Worm (Caenorhabditis elegans): Measurements from ENCODE around the gene ipla-2.

DNA sequence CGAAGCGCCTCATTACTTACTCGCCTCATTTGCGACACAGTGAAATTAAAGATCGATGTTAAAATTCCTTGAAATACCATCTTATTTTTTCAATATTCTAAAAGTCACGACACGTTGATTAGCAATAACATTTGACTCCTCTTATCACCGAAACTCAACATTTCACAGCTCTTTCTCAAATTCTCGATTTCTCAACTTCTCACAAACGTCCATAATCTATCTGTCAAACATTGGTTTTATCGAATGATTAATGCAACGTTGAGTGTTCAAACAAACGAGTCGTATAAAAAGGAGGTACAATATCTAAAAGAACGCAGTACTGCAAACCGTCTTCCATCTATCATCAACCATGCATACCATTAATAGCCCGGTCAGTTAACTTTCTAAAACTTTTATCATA, 12.4 kb upstream of the ipla-2 start, which contains the start of gene lec-8:
- TF ChIP-seq madf-10 (tag; optimal IDR thresholded peaks at IDR 0.05) (no peak), bed-2 (GFP tag; IDR thresholded peaks at IDR 0.05) (no peak), mes-4 (tag; optimal IDR thresholded peaks at IDR 0.05) (no peak), D2030.7 (GFP tag; IDR thresholded peaks at IDR 0.05) (no peak), bed-1 (GFP tag; IDR thresholded peaks at IDR 0.05) (no peak), F52B5.7 (tag; optimal IDR thresholded peaks at IDR 0.05) (no peak), let-526 (GFP tag; IDR thresholded peaks at IDR 0.05) (no peak), ama-1 (optimal IDR thresholded peaks at IDR 0.05) (no peak), ama-1 (GFP tag; optimal IDR thresholded peaks at IDR 0.05) (no peak), atf-7 (tag; optimal IDR thresholded peaks at IDR 0.05) (no peak), mel-28 (tag; optimal IDR thresholded peaks at IDR 0.05; ENCODE audit: borderline replicate concordance) (no peak), ztf-25 (GFP tag; IDR thresholded peaks at IDR 0.05) (no peak), unc-130 (GFP tag; optimal IDR thresholded peaks at IDR 0.05) (no peak), egrh-3 (GFP tag; IDR thresholded peaks at IDR 0.05) (no peak)

Data from whole organism, young adult.